Fruit fly (Drosophila melanogaster): ENCODE results near the gene CG15629.

Gene CG15629

DNA sequence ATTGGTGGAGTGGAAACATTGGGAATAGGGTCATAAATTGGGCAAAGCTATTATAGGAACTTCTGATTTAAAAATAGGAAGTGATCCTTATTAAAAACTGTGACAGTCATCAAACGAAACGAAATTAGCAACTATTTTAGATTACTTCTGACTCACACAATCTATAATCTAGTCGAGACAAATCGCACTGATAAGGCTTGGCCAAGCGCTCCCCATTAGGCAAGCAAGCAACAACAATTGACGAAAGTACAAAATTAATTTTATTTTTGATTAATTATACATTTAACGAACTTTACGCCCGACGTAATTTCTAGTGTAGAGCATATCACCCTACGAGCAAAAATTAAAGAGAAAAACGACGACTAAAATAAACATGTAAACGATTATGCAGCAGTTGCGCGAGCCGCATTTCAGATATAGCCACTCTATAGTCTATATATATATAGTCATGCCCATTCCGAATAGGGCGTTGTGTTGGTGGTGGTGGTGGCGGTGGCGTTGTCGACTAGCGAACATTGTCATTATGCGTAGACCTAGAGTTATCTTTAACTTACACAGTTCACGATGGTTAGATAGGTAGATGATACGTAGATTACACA is 22.4 kb downstream of the CG15629 start, which contains the start of gene Ir25a:
Ir25a (minus strand) TSS at position 210 of the 599 bp plus-strand sequence.
- no peak for TF ChIP-seq ttk (optimal IDR thresholded peaks at IDR 0.05)
- no peak for TF ChIP-seq Sin3A (optimal IDR thresholded peaks at IDR 0.05)
- no peak for TF ChIP-seq insv (optimal IDR thresholded peaks at IDR 0.05)
- TF ChIP-seq h (optimal IDR thresholded peaks at IDR 0.05): no peak
- TF ChIP-seq psq (optimal IDR thresholded peaks at IDR 0.05): no peak
- no peak for TF ChIP-seq Myc (optimal IDR thresholded peaks at IDR 0.05)

- TF ChIP-seq ttk (optimal IDR thresholded peaks at IDR 0.05): no peak
- TF ChIP-seq psq (optimal IDR thresholded peaks at IDR 0.05): no peak
- no peak for TF ChIP-seq insv (optimal IDR thresholded peaks at IDR 0.05)
- TF ChIP-seq Sin3A (optimal IDR thresholded peaks at IDR 0.05): no peak
- no peak for TF ChIP-seq Myc (optimal IDR thresholded peaks at IDR 0.05)
- no peak for TF ChIP-seq h (optimal IDR thresholded peaks at IDR 0.05)
Measured at dm6 chr2L:4836193-4836592, 23.4 kb downstream of the CG15629 start.

- TF ChIP-seq insv (optimal IDR thresholded peaks at IDR 0.05) (no peak), ttk (optimal IDR thresholded peaks at IDR 0.05) (no peak), h (optimal IDR thresholded peaks at IDR 0.05) (no peak), Sin3A (optimal IDR thresholded peaks at IDR 0.05) (no peak)
Measured at dm6 chr2L:4837772-4838397, 25.1 kb downstream of the CG15629 start, which contains the start of the genes tank and CG12194. Gene tank, minus strand, starts transcription at chr2L:4837999. Gene CG12194, plus strand, starts transcription at chr2L:4838347.

- TF ChIP-seq Myc (optimal IDR thresholded peaks at IDR 0.05) (no peak), insv (optimal IDR thresholded peaks at IDR 0.05) (no peak)
Measured at dm6 chr2L:4838494-4839320, 25.9 kb downstream of the CG15629 start.

DNA sequence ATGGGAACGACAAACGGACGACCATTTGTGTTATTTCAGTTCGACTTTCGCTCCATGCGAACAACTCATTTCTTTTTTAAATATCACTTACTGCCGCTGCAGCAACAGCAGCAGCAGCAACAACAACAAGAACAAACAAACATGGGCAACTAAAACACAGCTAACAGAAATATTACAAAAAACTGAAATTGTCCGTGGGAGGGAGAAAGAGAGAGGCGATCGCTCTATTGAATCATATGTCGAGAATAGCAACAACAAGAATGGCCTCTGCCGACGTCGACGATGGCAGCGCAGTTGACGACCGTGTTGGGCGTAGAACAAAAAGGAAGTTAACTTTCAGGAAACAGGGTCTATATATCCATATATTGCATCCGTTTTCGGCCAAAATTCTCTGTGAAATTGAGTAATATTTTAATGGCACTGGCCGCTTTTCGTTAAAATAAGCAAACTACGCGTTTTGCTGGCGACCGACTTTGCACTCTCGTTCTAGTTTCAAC is 33.9 kb downstream of the CG15629 start:
- no peak for TF ChIP-seq ttk (optimal IDR thresholded peaks at IDR 0.05)
- TF ChIP-seq h (optimal IDR thresholded peaks at IDR 0.05): no peak
- TF ChIP-seq Sin3A (optimal IDR thresholded peaks at IDR 0.05): no peak
- TF ChIP-seq psq (optimal IDR thresholded peaks at IDR 0.05): no peak
- no peak for TF ChIP-seq insv (optimal IDR thresholded peaks at IDR 0.05)
- no peak for TF ChIP-seq Myc (optimal IDR thresholded peaks at IDR 0.05)

DNA sequence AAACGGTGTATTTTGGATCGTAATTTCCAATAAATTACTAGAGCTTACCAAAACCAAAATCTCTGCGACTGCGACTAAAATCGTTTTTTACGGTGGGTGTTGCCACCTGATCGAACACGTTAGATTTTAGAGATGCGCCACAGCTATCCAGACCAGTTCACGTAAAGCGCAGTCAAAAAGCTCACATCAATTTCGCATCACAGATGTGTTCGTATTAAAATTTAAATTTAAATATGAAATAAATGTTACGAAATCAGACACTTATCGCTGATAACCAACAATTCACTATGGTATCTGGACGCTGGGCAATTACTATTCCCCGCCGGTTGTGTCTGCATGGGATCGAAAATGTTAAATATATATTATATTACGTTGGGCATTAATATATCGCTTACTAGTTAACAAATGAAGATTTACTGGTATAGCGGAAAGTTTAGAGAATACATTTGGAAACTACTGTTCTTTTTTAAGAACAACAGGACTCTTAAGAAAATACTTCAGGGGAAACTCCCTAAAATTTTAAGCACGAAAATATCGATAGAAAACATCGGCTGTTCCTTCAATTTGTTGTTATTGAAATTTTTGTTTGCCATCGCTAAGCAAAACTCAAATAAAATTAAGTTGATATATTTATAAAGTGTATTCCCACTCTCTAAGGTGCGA is 34.5 kb downstream of the CG15629 start, which contains the start of the genes mxt and CG11927:
mxt (minus strand) TSS at position 105 of the 663 bp plus-strand sequence.
CG11927 (plus strand) TSS at position 576 of the 663 bp plus-strand sequence.
- TF ChIP-seq ttk (optimal IDR thresholded peaks at IDR 0.05) (no peak), Sin3A (optimal IDR thresholded peaks at IDR 0.05) (no peak), insv (optimal IDR thresholded peaks at IDR 0.05) (no peak), Myc (optimal IDR thresholded peaks at IDR 0.05) (no peak), psq (optimal IDR thresholded peaks at IDR 0.05) (no peak), h (optimal IDR thresholded peaks at IDR 0.05) (no peak)

dm6 chr2L:4850356-4850755 is 37.5 kb downstream of the CG15629 start, which contains the start of the genes mRpS2 and Mon1:
Gene mRpS2, minus strand, starts transcription at chr2L:4850419.
Gene Mon1, plus strand, starts transcription at chr2L:4850641.
- no peak for TF ChIP-seq insv (optimal IDR thresholded peaks at IDR 0.05)
- no peak for TF ChIP-seq Sin3A (optimal IDR thresholded peaks at IDR 0.05)
- TF ChIP-seq ttk (optimal IDR thresholded peaks at IDR 0.05): no peak
- no peak for TF ChIP-seq h (optimal IDR thresholded peaks at IDR 0.05)
- TF ChIP-seq Myc (optimal IDR thresholded peaks at IDR 0.05): no peak
- TF ChIP-seq psq (optimal IDR thresholded peaks at IDR 0.05): no peak

DNA sequence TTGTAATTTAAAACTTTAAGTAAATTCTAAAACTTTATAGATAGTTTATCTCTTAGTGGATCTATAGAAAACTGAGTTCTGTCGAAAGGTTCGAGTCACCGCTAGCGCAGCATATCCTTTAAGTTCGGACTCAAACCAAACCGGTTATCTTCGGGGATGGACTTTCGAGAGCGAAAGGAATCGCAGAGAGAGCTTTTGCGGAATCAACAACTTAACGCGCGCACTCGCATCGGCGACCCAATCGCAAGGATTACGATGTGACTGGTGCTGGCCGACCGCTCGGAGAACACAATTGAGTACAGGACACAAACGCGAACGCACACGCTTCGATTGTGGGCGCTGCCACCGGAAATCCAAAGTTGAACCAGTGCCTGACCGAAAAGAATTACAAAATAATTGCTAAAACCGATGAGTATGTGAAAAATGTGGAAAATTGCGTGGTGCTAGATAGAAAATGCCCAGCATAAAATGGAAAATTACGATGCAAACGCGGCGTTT is 39.8 kb downstream of the CG15629 start, which contains the start of gene smog:
smog (plus strand) TSS at position 260 of the 498 bp plus-strand sequence.
- no peak for TF ChIP-seq insv (optimal IDR thresholded peaks at IDR 0.05)
- no peak for TF ChIP-seq Sin3A (optimal IDR thresholded peaks at IDR 0.05)
- TF ChIP-seq psq (optimal IDR thresholded peaks at IDR 0.05): no peak
- no peak for TF ChIP-seq h (optimal IDR thresholded peaks at IDR 0.05)
- no peak for TF ChIP-seq Myc (optimal IDR thresholded peaks at IDR 0.05)
- no peak for TF ChIP-seq ttk (optimal IDR thresholded peaks at IDR 0.05)

- TF ChIP-seq Sin3A (optimal IDR thresholded peaks at IDR 0.05) (no peak), psq (optimal IDR thresholded peaks at IDR 0.05) (no peak), ttk (optimal IDR thresholded peaks at IDR 0.05) (no peak), Myc (optimal IDR thresholded peaks at IDR 0.05) (no peak), h (optimal IDR thresholded peaks at IDR 0.05) (no peak), insv (optimal IDR thresholded peaks at IDR 0.05) (no peak)
Measured at dm6 chr2L:4854822-4855221, 42.0 kb downstream of the CG15629 start.

dm6 chr2L:4856118-4856517 is 43.3 kb downstream of the CG15629 start:
- TF ChIP-seq h (optimal IDR thresholded peaks at IDR 0.05) (no peak), ttk (optimal IDR thresholded peaks at IDR 0.05) (no peak), psq (optimal IDR thresholded peaks at IDR 0.05) (no peak), insv (optimal IDR thresholded peaks at IDR 0.05) (no peak), Myc (optimal IDR thresholded peaks at IDR 0.05) (no peak)

DNA sequence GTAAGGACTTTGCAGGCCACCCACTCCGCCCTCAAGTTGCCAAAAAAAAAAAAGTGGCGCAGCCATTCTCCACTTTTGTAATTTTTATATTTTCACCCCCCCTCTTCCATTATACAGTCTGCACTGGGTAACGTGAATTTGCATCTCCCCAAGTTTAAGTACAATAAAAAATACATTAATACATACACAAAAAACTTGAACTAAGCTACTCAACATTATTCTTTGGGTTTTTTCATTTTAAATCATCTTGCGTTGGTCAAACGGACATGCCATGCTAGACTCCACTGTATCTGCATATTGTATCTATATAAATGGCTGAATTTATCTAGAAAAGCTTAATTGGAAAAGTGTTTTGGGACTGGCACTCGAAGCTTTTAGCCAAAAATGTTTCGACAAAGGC is 48.7 kb downstream of the CG15629 start:
- TF ChIP-seq Sin3A (optimal IDR thresholded peaks at IDR 0.05): no peak
- no peak for TF ChIP-seq h (optimal IDR thresholded peaks at IDR 0.05)
- no peak for TF ChIP-seq psq (optimal IDR thresholded peaks at IDR 0.05)
- no peak for TF ChIP-seq insv (optimal IDR thresholded peaks at IDR 0.05)
- no peak for TF ChIP-seq Myc (optimal IDR thresholded peaks at IDR 0.05)
- no peak for TF ChIP-seq ttk (optimal IDR thresholded peaks at IDR 0.05)

Measured in Kc167 (cell line).